Worm (Caenorhabditis elegans) whole organism, young adult: ENCODE data around the gene sru-37.

ENCODE experiments used
- B0019.2 ChIP-seq: fragments of 200-800 bp; sonication (Bioruptor generic); conservative IDR thresholded peaks from 2 replicates; pipeline ENCODE4 v1.3.6; 2022; ENCODE audit warnings: missing genetic modification reagents, missing genetic modification characterization, missing compliant biosample characterization
- B0336.3 ChIP-seq: fragments of 200-800 bp; sonication (Bioruptor generic); IDR thresholded peaks from 2 replicates; pipeline ENCODE4 v1.3.6; 2022; ENCODE audit warnings: missing genetic modification characterization, missing compliant biosample characterization
- C06A6.2 ChIP-seq: fragments of 200-800 bp; sonication (Bioruptor generic); conservative IDR thresholded peaks from 2 replicates; pipeline ENCODE4 v1.3.6; 2022; ENCODE audit warnings: missing genetic modification characterization, missing compliant biosample characterization
- C17E4.6 ChIP-seq: fragments of 200-800 bp; sonication (Bioruptor generic); IDR thresholded peaks from 2 replicates; pipeline ENCODE4 v1.3.6; 2022; ENCODE audit warnings: missing genetic modification reagents, missing genetic modification characterization, missing compliant biosample characterization
- D2030.7 ChIP-seq: fragments of 200-800 bp; sonication (Bioruptor generic); IDR thresholded peaks from 2 replicates; pipeline ENCODE4 v1.3.6; 2022; ENCODE audit warnings: missing genetic modification reagents, missing genetic modification characterization, missing compliant biosample characterization
- F22D6.2 ChIP-seq: sonication (generic microtip); optimal IDR thresholded peaks from 2 replicates; lab custom pipeline; 2016; ENCODE audit warnings: mild to moderate bottlenecking, missing genetic modification characterization, missing compliant biosample characterization
- F23B12.7 ChIP-seq: sonication (generic microtip); optimal IDR thresholded peaks from 2 replicates; lab custom pipeline; 2017; ENCODE audit warnings: missing genetic modification characterization, mild to moderate bottlenecking, missing compliant biosample characterization, antibody characterized with exemption, moderate library complexity; ENCODE audit not compliant: insufficient read depth
- F33H1.4 ChIP-seq: fragments of 200-800 bp; sonication (Bioruptor generic); IDR thresholded peaks from 2 replicates; pipeline ENCODE4 v1.3.6; 2022; ENCODE audit warnings: missing genetic modification reagents, missing genetic modification characterization, missing compliant biosample characterization
- F39B2.1 ChIP-seq: fragments of 200-800 bp; sonication (Bioruptor generic); IDR thresholded peaks from 2 replicates; pipeline ENCODE4 v1.3.6; 2022; ENCODE audit warnings: missing genetic modification reagents, missing genetic modification characterization, missing compliant biosample characterization
- F57C9.4 ChIP-seq: sonication (generic microtip); optimal IDR thresholded peaks from 2 replicates; lab custom pipeline; 2017; ENCODE audit warnings: mild to moderate bottlenecking, missing genetic modification characterization, missing compliant biosample characterization
- K11D2.4 ChIP-seq: fragments of 200-800 bp; sonication (Bioruptor generic); IDR thresholded peaks from 2 replicates; pipeline ENCODE4 v1.3.6; 2022; ENCODE audit warnings: missing genetic modification reagents, missing genetic modification characterization, missing compliant biosample characterization
- T07F8.4 ChIP-seq: sonication (generic microtip); optimal IDR thresholded peaks from 2 replicates; lab custom pipeline; 2016; ENCODE audit warnings: mild to moderate bottlenecking, missing genetic modification characterization, moderate library complexity, missing compliant biosample characterization
- Y53G8AR.9 ChIP-seq: fragments of 200-800 bp; sonication (Bioruptor generic); conservative IDR thresholded peaks from 2 replicates; pipeline ENCODE4 v1.3.6; 2022; ENCODE audit warnings: missing genetic modification reagents, missing genetic modification characterization, missing compliant biosample characterization
- Y67H2A.10 ChIP-seq: fragments of 200-800 bp; sonication (Bioruptor generic); conservative IDR thresholded peaks from 2 replicates; pipeline ENCODE4 v1.3.6; 2022; ENCODE audit warnings: missing genetic modification reagents, missing genetic modification characterization, missing compliant biosample characterization
- ama-1 ChIP-seq, 3 experiments: fragments of 150-350 bp in 1 of 3; sonication (generic microtip) in 2 of 3; optimal IDR thresholded peaks; 2 replicates each; lab custom pipeline; 2014 to 2018; ENCODE audit warnings: missing biosample characterization in 2 of 3, missing genetic modification characterization in 2 of 3, missing genetic modification reagents in 2 of 3
- aptf-3 ChIP-seq: fragments of 200-800 bp; sonication (Bioruptor generic); IDR thresholded peaks from 2 replicates; pipeline ENCODE4 v1.3.6; 2022; ENCODE audit warnings: missing genetic modification characterization, missing compliant biosample characterization
- atf-7 ChIP-seq: sonication (generic microtip); optimal IDR thresholded peaks from 2 replicates; lab custom pipeline; 2017; ENCODE audit warnings: mild to moderate bottlenecking, missing genetic modification characterization, missing compliant biosample characterization
- attf-3 ChIP-seq: fragments of 200-800 bp; sonication (Bioruptor generic); conservative IDR thresholded peaks from 2 replicates; pipeline ENCODE4 v1.3.6; 2022; ENCODE audit warnings: missing genetic modification reagents, missing genetic modification characterization, missing compliant biosample characterization
- attf-5 ChIP-seq: fragments of 200-800 bp; sonication (Bioruptor generic); optimal IDR thresholded peaks from 2 replicates; lab custom pipeline; 2018; ENCODE audit warnings: mild to moderate bottlenecking, missing genetic modification characterization, missing compliant biosample characterization
- bed-1 ChIP-seq: fragments of 200-800 bp; sonication (Bioruptor generic); IDR thresholded peaks from 2 replicates; pipeline ENCODE4 v1.3.6; 2022; ENCODE audit warnings: missing genetic modification reagents, missing genetic modification characterization, missing compliant biosample characterization
- cebp-2 ChIP-seq: fragments of 200-800 bp; sonication (Bioruptor generic); IDR thresholded peaks from 2 replicates; pipeline ENCODE4 v1.3.6; 2022; ENCODE audit warnings: missing genetic modification characterization, missing compliant biosample characterization
- dpff-1 ChIP-seq: sonication (generic microtip); optimal IDR thresholded peaks from 2 replicates; lab custom pipeline; 2017; ENCODE audit warnings: mild to moderate bottlenecking, missing genetic modification characterization, missing compliant biosample characterization
- egl-44 ChIP-seq: fragments of 200-800 bp; sonication (Bioruptor generic); IDR thresholded peaks from 2 replicates; pipeline ENCODE4 v1.3.6; 2022; ENCODE audit warnings: missing genetic modification reagents, missing genetic modification characterization, missing compliant biosample characterization
- him-1 ChIP-seq: sonication (generic microtip); optimal IDR thresholded peaks from 2 replicates; lab custom pipeline; 2016; ENCODE audit warnings: missing genotype, missing genetic modification reagents, missing genetic modification characterization, missing compliant biosample characterization
- hmg-1.2 ChIP-seq: fragments of 200-800 bp; sonication (Bioruptor generic); IDR thresholded peaks from 2 replicates; pipeline ENCODE4 v1.3.6; 2022; ENCODE audit warnings: missing genetic modification reagents, missing genetic modification characterization, missing compliant biosample characterization
- hmg-20 ChIP-seq: fragments of 200-800 bp; sonication (Bioruptor generic); IDR thresholded peaks from 2 replicates; pipeline ENCODE4 v1.3.6; 2022; ENCODE audit warnings: missing genetic modification reagents, missing genetic modification characterization, missing compliant biosample characterization
- hsf-1 ChIP-seq: fragments of 200-800 bp; sonication (Bioruptor generic); IDR thresholded peaks from 2 replicates; pipeline ENCODE4 v1.3.6; 2022; ENCODE audit warnings: missing genetic modification reagents, missing genetic modification characterization, missing compliant biosample characterization
- let-607 ChIP-seq, 2 experiments: fragments of 200-800 bp in 1 of 2; sonication (Bioruptor generic) in 1 of 2; sonication (generic microtip) in 1 of 2; optimal IDR thresholded peaks; 2 replicates each; lab custom pipeline; 2016 to 2018; ENCODE audit warnings: mild to moderate bottlenecking in 2 of 2, missing compliant biosample characterization in 2 of 2, missing genetic modification characterization in 2 of 2, moderate library complexity in 2 of 2, missing genotype in 1 of 2
- lin-35 ChIP-seq, 3 experiments: fragments of 150-350 bp in 2 of 3; sonication (generic microtip) in 1 of 3; optimal IDR thresholded peaks; 2 replicates each; lab custom pipeline; 2014 to 2018; ENCODE audit warnings: missing biosample characterization in 3 of 3, missing genetic modification characterization in 3 of 3, missing genetic modification reagents in 3 of 3
- lin-40 ChIP-seq: sonication (generic microtip); optimal IDR thresholded peaks from 2 replicates; lab custom pipeline; 2016; ENCODE audit warnings: missing genetic modification characterization, mild to moderate bottlenecking, missing compliant biosample characterization, missing genotype, missing genetic modification reagents
- lir-1 ChIP-seq: fragments of 200-800 bp; sonication (Bioruptor generic); conservative IDR thresholded peaks from 2 replicates; pipeline ENCODE4 v1.3.6; 2022; ENCODE audit warnings: missing genetic modification reagents, missing genetic modification characterization, missing compliant biosample characterization
- lsl-1 ChIP-seq: fragments of 200-800 bp; sonication (Bioruptor generic); optimal IDR thresholded peaks from 2 replicates; lab custom pipeline; 2018; ENCODE audit warnings: mild to moderate bottlenecking, missing genetic modification characterization, moderate library complexity, missing compliant biosample characterization
- madf-6 ChIP-seq: fragments of 200-800 bp; sonication (Bioruptor generic); IDR thresholded peaks from 2 replicates; pipeline ENCODE4 v1.3.6; 2022; ENCODE audit warnings: missing genetic modification reagents, missing genetic modification characterization, missing compliant biosample characterization
- madf-8 ChIP-seq: fragments of 200-800 bp; sonication (Bioruptor generic); conservative IDR thresholded peaks from 2 replicates; pipeline ENCODE4 v1.3.6; 2022; ENCODE audit warnings: missing genetic modification reagents, missing genetic modification characterization, missing compliant biosample characterization
- mes-4 ChIP-seq: sonication (generic microtip); optimal IDR thresholded peaks from 2 replicates; lab custom pipeline; 2016; ENCODE audit warnings: missing genotype, missing genetic modification characterization, missing compliant biosample characterization
- nfya-1 ChIP-seq: sonication (generic microtip); optimal IDR thresholded peaks from 2 replicates; lab custom pipeline; 2017; ENCODE audit warnings: antibody characterized with exemption, missing compliant biosample characterization, missing genetic modification characterization, borderline replicate concordance; ENCODE audit not compliant: insufficient read depth
- pbrm-1 ChIP-seq: fragments of 200-800 bp; sonication (Bioruptor generic); IDR thresholded peaks from 2 replicates; pipeline ENCODE4 v1.3.6; 2022; ENCODE audit warnings: missing genetic modification reagents, missing genetic modification characterization, missing compliant biosample characterization
- rcor-1 ChIP-seq: fragments of 200-800 bp; sonication (Bioruptor generic); IDR thresholded peaks from 2 replicates; pipeline ENCODE4 v1.3.6; 2022; ENCODE audit warnings: missing genetic modification reagents, missing genetic modification characterization, missing compliant biosample characterization
- repo-1 ChIP-seq: sonication (generic microtip); optimal IDR thresholded peaks from 2 replicates; lab custom pipeline; 2017; ENCODE audit warnings: mild to moderate bottlenecking, missing genetic modification characterization, missing compliant biosample characterization
- sea-2 ChIP-seq: fragments of 200-800 bp; sonication (Bioruptor generic); IDR thresholded peaks from 2 replicates; pipeline ENCODE4 v1.3.6; 2022; ENCODE audit warnings: missing genetic modification characterization, missing compliant biosample characterization
- snpc-4 ChIP-seq, 5 experiments: fragments of 150-350 bp in 1 of 5; sonication (generic microtip) in 4 of 5; optimal IDR thresholded peaks; 2 replicates each; lab custom pipeline; 2014 to 2018; ENCODE audit warnings: missing genetic modification characterization in 5 of 5, missing biosample characterization in 3 of 5, antibody characterized with exemption in 2 of 5, mild to moderate bottlenecking in 2 of 5, missing compliant biosample characterization in 2 of 5, missing genotype in 2 of 5, moderate library complexity in 2 of 5, missing genetic modification reagents in 1 of 5
- somi-1 ChIP-seq: fragments of 200-800 bp; sonication (Bioruptor generic); optimal IDR thresholded peaks from 2 replicates; lab custom pipeline; 2018; ENCODE audit warnings: mild to moderate bottlenecking, missing genetic modification characterization, missing compliant biosample characterization
- zfh-2 ChIP-seq: fragments of 200-800 bp; sonication (Bioruptor generic); conservative IDR thresholded peaks from 2 replicates; pipeline ENCODE4 v1.3.6; 2022; ENCODE audit warnings: missing genetic modification reagents, missing genetic modification characterization, missing compliant biosample characterization
- zim-3 ChIP-seq: sonication (generic microtip); optimal IDR thresholded peaks from 2 replicates; lab custom pipeline; 2017; ENCODE audit warnings: mild to moderate bottlenecking, missing genetic modification characterization, moderate library complexity, missing compliant biosample characterization
- ztf-25 ChIP-seq: fragments of 200-800 bp; sonication (Bioruptor generic); IDR thresholded peaks from 2 replicates; pipeline ENCODE4 v1.3.6; 2022; ENCODE audit warnings: missing genetic modification reagents, missing genetic modification characterization, missing compliant biosample characterization
- ztf-3 ChIP-seq: fragments of 200-800 bp; sonication (Bioruptor generic); optimal IDR thresholded peaks from 2 replicates; lab custom pipeline; 2018; ENCODE audit warnings: mild to moderate bottlenecking, missing genetic modification characterization, missing compliant biosample characterization
- ztf-6 ChIP-seq: fragments of 200-800 bp; sonication (Bioruptor generic); IDR thresholded peaks from 2 replicates; pipeline ENCODE4 v1.3.6; 2022; ENCODE audit warnings: missing genetic modification reagents, missing genetic modification characterization, missing compliant biosample characterization

sru-37 gene

DNA sequence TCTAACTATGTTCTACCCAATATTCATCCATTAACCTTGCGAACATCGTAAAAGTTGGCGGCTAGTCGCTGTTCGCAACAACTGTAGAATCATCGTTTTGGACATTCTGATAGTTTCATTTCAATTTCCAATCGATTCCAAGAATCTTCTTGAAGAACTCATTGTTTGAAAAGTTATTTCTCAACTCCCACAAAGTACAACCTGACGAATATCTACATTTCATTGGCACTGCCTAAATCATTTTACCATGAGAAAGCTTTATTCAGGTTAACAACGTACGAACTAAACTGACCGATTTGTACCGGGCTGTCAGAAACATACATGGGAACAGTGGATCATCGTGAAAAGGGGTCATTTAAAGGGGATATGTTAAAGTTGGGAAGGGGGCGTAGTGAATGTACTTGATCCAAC is 18.5 kb upstream of the sru-37 start, which contains the start of gene F46B6.6 (continued):
- TF ChIP-seq zim-3 (tag; lab: Kevin White, UChicago) (peak; percentile 52), bed-1 (no peak), attf-3 (GFP tag; lab: Robert Waterston, UW) (no peak), madf-6 (peak; percentile 29; the same call in 1 of the 2 replicates), egl-44 (GFP tag; lab: Robert Waterston, UW) (no peak), somi-1 (GFP tag; lab: Kevin White, UChicago) (no peak), ztf-6 (GFP tag; lab: Robert Waterston, UW) (no peak), Y67H2A.10 (no peak), zfh-2 (no peak), nfya-1 (tag; lab: Kevin White, UChicago) (no peak), hsf-1 (GFP tag; lab: Robert Waterston, UW) (peak; percentile 68), F23B12.7 (tag; lab: Kevin White, UChicago) (no peak), ztf-3 (GFP tag; lab: Kevin White, UChicago) (peak; percentile 8), C17E4.6 (GFP tag; lab: Robert Waterston, UW) (no peak), repo-1 (tag; lab: Kevin White, UChicago) (peak; percentile 92), F33H1.4 (GFP tag; lab: Robert Waterston, UW) (no peak), aptf-3 (GFP tag; lab: Robert Waterston, UW) (no peak), D2030.7 (GFP tag; lab: Robert Waterston, UW) (no peak), F22D6.2 (no peak), C06A6.2 (GFP tag; lab: Robert Waterston, UW) (0 out of 2 replicates have a peak, but pooled peaks have one; percentile 10), pbrm-1 (GFP tag; lab: Robert Waterston, UW) (0 out of 2 replicates have a peak, but pooled peaks have one; percentile 19), atf-7 (tag; lab: Kevin White, UChicago) (peak; percentile 46), Y53G8AR.9 (0 out of 2 replicates have a peak, but pooled peaks have one; percentile 57), lin-35 (GFP tag; optimal IDR thresholded peaks at IDR 0.05; lab: Kevin White, UChicago) (peak in 1 of 3 experiments; percentile 24), hmg-1.2 (GFP tag; lab: Robert Waterston, UW) (peak; percentile 27; the same call in 1 of the 2 replicates), T07F8.4 (tag; lab: Kevin White, UChicago) (no peak), attf-5 (GFP tag; lab: Kevin White, UChicago) (peak; percentile 41), him-1 (no peak), F57C9.4 (tag; lab: Kevin White, UChicago) (no peak), F39B2.1 (no peak), ama-1 (optimal IDR thresholded peaks at IDR 0.05; lab: Kevin White, UChicago) (peak; percentile 72), ama-1 (GFP tag; optimal IDR thresholded peaks at IDR 0.05; lab: Kevin White, UChicago) (peak; percentile 14 to 36), K11D2.4 (GFP tag; lab: Robert Waterston, UW) (peak; percentile 41; the same call in 1 of the 2 replicates), lin-40 (tag; lab: Kevin White, UChicago) (no peak), ztf-25 (GFP tag; lab: Robert Waterston, UW) (no peak), B0336.3 (GFP tag; lab: Robert Waterston, UW) (peak; percentile 47; the same call in 1 of the 2 replicates), lir-1 (no peak; the same call in 1 of the 2 replicates), sea-2 (GFP tag; lab: Robert Waterston, UW) (no peak), dpff-1 (tag; lab: Kevin White, UChicago) (no peak), lsl-1 (GFP tag; lab: Kevin White, UChicago) (peak; percentile 12), mes-4 (tag; lab: Kevin White, UChicago) (no peak), snpc-4 (GFP tag; optimal IDR thresholded peaks at IDR 0.05; lab: Kevin White, UChicago) (peak; percentile 33), snpc-4 (tag; optimal IDR thresholded peaks at IDR 0.05; lab: Kevin White, UChicago) (no peak), let-607 (tag; optimal IDR thresholded peaks at IDR 0.05; lab: Kevin White, UChicago) (peak in 1 of 2 experiments; percentile 41), B0019.2 (no peak), madf-8 (GFP tag; lab: Robert Waterston, UW) (no peak; the same call in 1 of the 2 replicates), hmg-20 (GFP tag; lab: Robert Waterston, UW) (no peak), cebp-2 (GFP tag; lab: Robert Waterston, UW) (no peak), rcor-1 (GFP tag; lab: Robert Waterston, UW) (no peak)
